Worm (Caenorhabditis elegans): ENCODE measurements around the gene Y116A8B.4.

Y116A8B.4 gene

ce11 chrIV:17193491-17193890, 30.1 kb upstream of the Y116A8B.4 start:
- TF ChIP-seq snpc-4 (GFP tag; optimal IDR thresholded peaks at IDR 0.05) (no peak), snpc-4 (tag; optimal IDR thresholded peaks at IDR 0.05) (peak in 2 of 4 experiments; percentile 51 to 62), B0035.1 (tag; optimal IDR thresholded peaks at IDR 0.05) (no peak), sdz-38 (tag; optimal IDR thresholded peaks at IDR 0.05) (no peak)

ce11 chrIV:17199706-17200105, 23.9 kb upstream of the Y116A8B.4 start:
- no peak for TF ChIP-seq mel-28 (tag; optimal IDR thresholded peaks at IDR 0.05; ENCODE audit: borderline replicate concordance)
- TF ChIP-seq ztf-18 (tag; optimal IDR thresholded peaks at IDR 0.05): no peak
- no peak for TF ChIP-seq ZK185.1 (tag; optimal IDR thresholded peaks at IDR 0.05; ENCODE audit: poor library complexity, severe bottlenecking)
- no peak for TF ChIP-seq D2030.7 (GFP tag; IDR thresholded peaks at IDR 0.05)
- no peak for TF ChIP-seq sdz-38 (tag; optimal IDR thresholded peaks at IDR 0.05)
- no peak for TF ChIP-seq T26A5.8 (tag; optimal IDR thresholded peaks at IDR 0.05)
- TF ChIP-seq hmg-1.2 (GFP tag; IDR thresholded peaks at IDR 0.05): no peak
- TF ChIP-seq F23B12.7 (tag; optimal IDR thresholded peaks at IDR 0.05; ENCODE audit: insufficient read depth): no peak
- no peak for TF ChIP-seq ztf-3 (GFP tag; optimal IDR thresholded peaks at IDR 0.05)
- TF ChIP-seq lag-1 (GFP tag; IDR thresholded peaks at IDR 0.05): no peak
- no peak for TF ChIP-seq K12H6.12 (tag; optimal IDR thresholded peaks at IDR 0.05)
- TF ChIP-seq snpc-4 (GFP tag; optimal IDR thresholded peaks at IDR 0.05): no peak
- no peak for TF ChIP-seq snpc-4 (tag; optimal IDR thresholded peaks at IDR 0.05)
- no peak for TF ChIP-seq nhr-27 (tag; optimal IDR thresholded peaks at IDR 0.05)
- TF ChIP-seq K11D2.4 (GFP tag; IDR thresholded peaks at IDR 0.05): no peak

DNA sequence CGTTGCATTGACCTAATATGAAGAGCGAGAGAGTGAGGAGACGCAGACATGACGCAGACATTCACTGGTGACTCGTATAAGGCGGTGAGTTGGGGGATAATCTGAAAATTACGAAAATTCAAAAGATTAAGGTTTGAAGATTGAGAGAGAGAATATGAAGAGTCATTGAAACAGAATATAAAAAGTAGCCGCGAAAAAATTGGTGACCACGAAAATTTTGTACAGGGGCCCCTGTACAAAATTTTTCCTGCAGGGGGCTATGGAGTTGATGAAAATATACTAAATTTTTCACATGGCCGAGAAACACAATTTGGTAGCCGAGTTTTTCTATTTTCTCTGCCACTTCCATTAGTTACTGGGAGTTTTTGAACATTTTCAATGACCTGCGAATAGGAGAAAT, 16.8 kb upstream of the Y116A8B.4 start, which contains the start of gene cnnm-1:
Gene cnnm-1, minus strand, starts transcription at position 101 of the 400 bp plus-strand sequence.
- TF ChIP-seq sdz-38 (tag; optimal IDR thresholded peaks at IDR 0.05): no peak
- TF ChIP-seq madf-8 (GFP tag; conservative IDR thresholded peaks at IDR 0.05): no peak
- no peak for TF ChIP-seq xnd-1 (tag; optimal IDR thresholded peaks at IDR 0.05)
- TF ChIP-seq madf-3 (GFP tag; IDR thresholded peaks at IDR 0.05): no peak
- no peak for TF ChIP-seq ztf-25 (GFP tag; IDR thresholded peaks at IDR 0.05)
- no peak for TF ChIP-seq tlf-1 (GFP tag; optimal IDR thresholded peaks at IDR 0.05)
- TF ChIP-seq lsy-27 (tag; optimal IDR thresholded peaks at IDR 0.05; ENCODE audit: borderline replicate concordance, insufficient read depth): no peak
- TF ChIP-seq gei-17 (GFP tag; optimal IDR thresholded peaks at IDR 0.05): no peak
- TF ChIP-seq ets-4 (GFP tag; optimal IDR thresholded peaks at IDR 0.05): no peak
- TF ChIP-seq lin-35 (GFP tag; optimal IDR thresholded peaks at IDR 0.05): no peak
- TF ChIP-seq snpc-3.4 (tag; optimal IDR thresholded peaks at IDR 0.05): no peak
- TF ChIP-seq B0035.1 (tag; optimal IDR thresholded peaks at IDR 0.05): no peak
- TF ChIP-seq ZK185.1 (tag; optimal IDR thresholded peaks at IDR 0.05; ENCODE audit: poor library complexity, severe bottlenecking): no peak
- TF ChIP-seq cebp-2 (GFP tag; IDR thresholded peaks at IDR 0.05): no peak
- TF ChIP-seq dpff-1 (tag; optimal IDR thresholded peaks at IDR 0.05): no peak
- no peak for TF ChIP-seq somi-1 (GFP tag; optimal IDR thresholded peaks at IDR 0.05)
- TF ChIP-seq egl-44 (GFP tag; IDR thresholded peaks at IDR 0.05): no peak
- no peak for TF ChIP-seq lin-54 (GFP tag; optimal IDR thresholded peaks at IDR 0.05)
- TF ChIP-seq attf-5 (GFP tag; optimal IDR thresholded peaks at IDR 0.05): no peak
- no peak for TF ChIP-seq hlh-26 (GFP tag; conservative IDR thresholded peaks at IDR 0.05)

- TF ChIP-seq unc-130 (GFP tag; optimal IDR thresholded peaks at IDR 0.05) (no peak), nhr-80 (tag; optimal IDR thresholded peaks at IDR 0.05) (no peak), sea-2 (GFP tag; IDR thresholded peaks at IDR 0.05) (no peak), B0336.3 (GFP tag; IDR thresholded peaks at IDR 0.05) (no peak), efl-1 (GFP tag; optimal IDR thresholded peaks at IDR 0.05) (no peak), zfh-2 (GFP tag; conservative IDR thresholded peaks at IDR 0.05) (no peak), mes-4 (tag; optimal IDR thresholded peaks at IDR 0.05) (no peak), D2030.7 (GFP tag; IDR thresholded peaks at IDR 0.05) (no peak), cebp-2 (GFP tag; IDR thresholded peaks at IDR 0.05) (no peak), bed-1 (GFP tag; IDR thresholded peaks at IDR 0.05) (no peak), ztf-3 (GFP tag; optimal IDR thresholded peaks at IDR 0.05) (no peak), ztf-28 (GFP tag; IDR thresholded peaks at IDR 0.05) (no peak)
Measured at ce11 chrIV:17207864-17208263, 15.7 kb upstream of the Y116A8B.4 start.

All from whole organism, young adult.